Worm (Caenorhabditis elegans) whole organism, dauer: ENCODE data around the gene R148.3.

ENCODE experiments used
- unc-62 ChIP-seq: sonication (generic microtip); optimal IDR thresholded peaks from 2 replicates; lab custom pipeline; 2017; ENCODE audit warnings: missing biosample characterization, missing genetic modification reagents, missing genetic modification characterization

Gene R148.3

ce11 chrIII:3170538-3170937 lies 4.6 kb upstream of the R148.3 start:
- no peak for TF ChIP-seq unc-62 (GFP tag; lab: Kevin White, UChicago)

- TF ChIP-seq unc-62 (GFP tag; lab: Kevin White, UChicago): no peak
These were observed 3.7 kb upstream of the R148.3 start, which contains the start of gene R148.4 for ce11 chrIII:3171382-3171781. Gene R148.4 (plus strand): TSS chrIII:3171592.

- no peak for TF ChIP-seq unc-62 (GFP tag; lab: Kevin White, UChicago)
These were observed 1.6 kb downstream of the R148.3 start for ce11 chrIII:3176775-3177174.

ce11 chrIII:3179855-3180254 lies 4.7 kb downstream of the R148.3 start:
- no peak for TF ChIP-seq unc-62 (GFP tag; lab: Kevin White, UChicago)

- no peak for TF ChIP-seq unc-62 (GFP tag; lab: Kevin White, UChicago)
These were observed 8.2 kb downstream of the R148.3 start, which contains the start of gene lmtr-5 for ce11 chrIII:3183377-3183776. Gene lmtr-5 (plus strand): TSS chrIII:3183677.

- no peak for TF ChIP-seq unc-62 (GFP tag; lab: Kevin White, UChicago)
These were observed 10.1 kb downstream of the R148.3 start for ce11 chrIII:3185232-3185631.

ce11 chrIII:3185980-3186379 lies 10.8 kb downstream of the R148.3 start, which contains the start of gene mks-1:
Gene mks-1 (plus strand): TSS chrIII:3186280.
- no peak for TF ChIP-seq unc-62 (GFP tag; lab: Kevin White, UChicago)

ce11 chrIII:3188564-3188963 lies 13.4 kb downstream of the R148.3 start:
- TF ChIP-seq unc-62 (GFP tag; lab: Kevin White, UChicago): no peak

ce11 chrIII:3190660-3191059 lies 15.5 kb downstream of the R148.3 start:
- no peak for TF ChIP-seq unc-62 (GFP tag; lab: Kevin White, UChicago)

- no peak for TF ChIP-seq unc-62 (GFP tag; lab: Kevin White, UChicago)
These were observed 16.1 kb downstream of the R148.3 start, which contains the start of gene R148.8 for ce11 chrIII:3191195-3191594. Gene R148.8 (plus strand): TSS chrIII:3191495.

ce11 chrIII:3191729-3192128 lies 16.6 kb downstream of the R148.3 start:
- no peak for TF ChIP-seq unc-62 (GFP tag; lab: Kevin White, UChicago)

ce11 chrIII:3197904-3198303 lies 22.8 kb downstream of the R148.3 start:
- no peak for TF ChIP-seq unc-62 (GFP tag; lab: Kevin White, UChicago)

ce11 chrIII:3198307-3198706 lies 23.2 kb downstream of the R148.3 start, which contains the start of gene R148.7:
Gene R148.7 (minus strand): TSS chrIII:3198407.
- no peak for TF ChIP-seq unc-62 (GFP tag; lab: Kevin White, UChicago)

- TF ChIP-seq unc-62 (GFP tag; lab: Kevin White, UChicago): no peak
These were observed 24.3 kb downstream of the R148.3 start, which contains the start of gene heh-1 for ce11 chrIII:3199416-3199815. Gene heh-1 (minus strand): TSS chrIII:3199516.

- TF ChIP-seq unc-62 (GFP tag; lab: Kevin White, UChicago): no peak
These were observed 25.4 kb downstream of the R148.3 start for ce11 chrIII:3200563-3200962.

- no peak for TF ChIP-seq unc-62 (GFP tag; lab: Kevin White, UChicago)
These were observed 28.5 kb downstream of the R148.3 start for ce11 chrIII:3203589-3203988.

ce11 chrIII:3219050-3219449 lies 43.9 kb downstream of the R148.3 start, which contains the start of gene frm-8:
Gene frm-8 (minus strand): TSS chrIII:3219150.
- no peak for TF ChIP-seq unc-62 (GFP tag; lab: Kevin White, UChicago)

ce11 chrIII:3220287-3220686 lies 45.2 kb downstream of the R148.3 start:
- no peak for TF ChIP-seq unc-62 (GFP tag; lab: Kevin White, UChicago)
